Fruit fly (Drosophila melanogaster): ENCODE measurements around the gene per.

Gene per

dm6 chrX:2652124-2652923 is 33.1 kb upstream of the per start:
- no peak for TF ChIP-seq acj6 (GFP tag; optimal IDR thresholded peaks at IDR 0.05)
- TF ChIP-seq salr (GFP tag; optimal IDR thresholded peaks at IDR 0.05), result no peak
- TF ChIP-seq topi (GFP tag; optimal IDR thresholded peaks at IDR 0.05), result peak; percentile 50
- TF ChIP-seq Sox14 (GFP tag; optimal IDR thresholded peaks at IDR 0.05), result peak; percentile 30
- no peak for TF ChIP-seq CG34406 (GFP tag; optimal IDR thresholded peaks at IDR 0.05)
- peak; percentile 59 for TF ChIP-seq Eip78C (GFP tag)
- no peak for TF ChIP-seq Smox (GFP tag; optimal IDR thresholded peaks at IDR 0.05)
- no peak for TF ChIP-seq esn (GFP tag; optimal IDR thresholded peaks at IDR 0.05)
- TF ChIP-seq CG3032 (tag; optimal IDR thresholded peaks at IDR 0.05), result no peak
- peak; percentile 16 to 34 for TF ChIP-seq ss (GFP tag; optimal IDR thresholded peaks at IDR 0.05)
- peak; percentile 71 for TF ChIP-seq CG6163 (GFP tag; IDR thresholded peaks at IDR 0.05)
- no peak for TF ChIP-seq Ets96B (tag; optimal IDR thresholded peaks at IDR 0.05)
- TF ChIP-seq Sox102F (GFP tag; optimal IDR thresholded peaks at IDR 0.05), result no peak
- TF ChIP-seq CG9139 (GFP tag; optimal IDR thresholded peaks at IDR 0.05), result no peak
- TF ChIP-seq svp (GFP tag), result peak; percentile 83
- TF ChIP-seq CG8632 (GFP tag; optimal IDR thresholded peaks at IDR 0.05), result no peak
- TF ChIP-seq CG4318 (GFP tag; optimal IDR thresholded peaks at IDR 0.05), result no peak
- no peak for TF ChIP-seq dac (GFP tag; optimal IDR thresholded peaks at IDR 0.05)
- TF ChIP-seq spab (GFP tag; optimal IDR thresholded peaks at IDR 0.05), result no peak
- no peak for TF ChIP-seq Hr38 (GFP tag; optimal IDR thresholded peaks at IDR 0.05)
- no peak for TF ChIP-seq CG10669 (GFP tag; optimal IDR thresholded peaks at IDR 0.05)
- TF ChIP-seq CG31627 (GFP tag; optimal IDR thresholded peaks at IDR 0.05), result no peak
- no peak for TF ChIP-seq CG10631 (GFP tag; optimal IDR thresholded peaks at IDR 0.05)
- peak; percentile 53 for TF ChIP-seq CG6276 (GFP tag; optimal IDR thresholded peaks at IDR 0.05)
- peak; percentile 37 for TF ChIP-seq net (GFP tag; optimal IDR thresholded peaks at IDR 0.05)
- TF ChIP-seq OdsH (GFP tag; optimal IDR thresholded peaks at IDR 0.05), result no peak
- TF ChIP-seq Hr39 (GFP tag; optimal IDR thresholded peaks at IDR 0.05), result no peak
- TF ChIP-seq achi (GFP tag; optimal IDR thresholded peaks at IDR 0.05), result no peak
- TF ChIP-seq Lpt (GFP tag; optimal IDR thresholded peaks at IDR 0.05), result peak; percentile 9
- TF ChIP-seq fkh (GFP tag; optimal IDR thresholded peaks at IDR 0.05), result no peak
- TF ChIP-seq CG3919 (GFP tag; optimal IDR thresholded peaks at IDR 0.05), result no peak
- TF ChIP-seq CG32006 (GFP tag; optimal IDR thresholded peaks at IDR 0.05), result no peak
- 0 out of 2 replicates have a peak, but pooled peaks have one; percentile 11 for TF ChIP-seq Gug (GFP tag; IDR thresholded peaks at IDR 0.05)
- TF ChIP-seq CG6808 (GFP tag; optimal IDR thresholded peaks at IDR 0.05), result peak; percentile 49
- no peak for TF ChIP-seq CG16779 (tag; optimal IDR thresholded peaks at IDR 0.05)
- TF ChIP-seq pdm3 (GFP tag; optimal IDR thresholded peaks at IDR 0.05), result no peak
- TF ChIP-seq Hr4 (GFP tag; optimal IDR thresholded peaks at IDR 0.05), result no peak
- TF ChIP-seq CG7368 (GFP tag; optimal IDR thresholded peaks at IDR 0.05), result no peak
- TF ChIP-seq cyc (GFP tag; optimal IDR thresholded peaks at IDR 0.05), result no peak
- no peak for TF ChIP-seq CG6792 (GFP tag; optimal IDR thresholded peaks at IDR 0.05)
- TF ChIP-seq CG11762 (GFP tag; optimal IDR thresholded peaks at IDR 0.05; ENCODE audit: insufficient read depth), result no peak
- TF ChIP-seq CG6854 (GFP tag; optimal IDR thresholded peaks at IDR 0.05), result no peak
- no peak for TF ChIP-seq CG11294 (GFP tag; IDR thresholded peaks at IDR 0.05)
- TF ChIP-seq fd59A (GFP tag; optimal IDR thresholded peaks at IDR 0.05), result no peak
- peak; percentile 29 for TF ChIP-seq dsx (GFP tag; optimal IDR thresholded peaks at IDR 0.05; ENCODE audit: poor library complexity, severe bottlenecking)
- TF ChIP-seq Blimp-1 (GFP tag; optimal IDR thresholded peaks at IDR 0.05), result peak; percentile 47
- no peak for TF ChIP-seq Ets21C (GFP tag; optimal IDR thresholded peaks at IDR 0.05)
- peak; percentile 97 for TF ChIP-seq vri (GFP tag; optimal IDR thresholded peaks at IDR 0.05)
- TF ChIP-seq fd85E (GFP tag; optimal IDR thresholded peaks at IDR 0.05), result no peak
- TF ChIP-seq lz (GFP tag; optimal IDR thresholded peaks at IDR 0.05), result no peak
- no peak for TF ChIP-seq Sox15 (GFP tag; optimal IDR thresholded peaks at IDR 0.05)
